Fruit fly (Drosophila melanogaster) whole organism, embryonic: ENCODE data around the gene CG6294.
A peak's percentile ranks its signal among the peaks of the same experiment; 100 is the strongest.

Experiments
- Atf-2 ChIP-seq: fragments of 200-800 bp; sonication (Bioruptor generic); optimal IDR thresholded peaks from 2 replicates; lab custom pipeline; 2016; ENCODE audit warnings: missing biosample characterization, missing genetic modification characterization
- BEAF-32 ChIP-seq: fragments of 200-800 bp; sonication (Bioruptor generic); optimal IDR thresholded peaks from 3 replicates; lab custom pipeline; 2017; ENCODE audit warnings: missing biosample characterization, missing genetic modification characterization, mild to moderate bottlenecking, moderate library complexity, missing genetic modification reagents
- Bgb ChIP-seq: fragments of 200-800 bp; sonication (Bioruptor generic); IDR thresholded peaks from 2 replicates; pipeline ENCODE4 v1.3.6; 2022; ENCODE audit warnings: missing biosample characterization, missing genetic modification characterization; ENCODE audit not compliant: partially characterized antibody
- Bteb2 ChIP-seq: fragments of 200-800 bp; sonication (Bioruptor generic); optimal IDR thresholded peaks from 2 replicates; lab custom pipeline; 2016; ENCODE audit warnings: missing biosample characterization, missing genetic modification characterization
- CG10366 ChIP-seq: fragments of 200-800 bp; sonication (Bioruptor generic); IDR thresholded peaks from 2 replicates; pipeline ENCODE4 v1.3.6; 2022; ENCODE audit warnings: missing biosample characterization, missing genetic modification characterization
- CG10462 ChIP-seq: fragments of 200-800 bp; sonication (Bioruptor generic); optimal IDR thresholded peaks from 2 replicates; lab custom pipeline; 2016; ENCODE audit warnings: missing biosample characterization, missing genetic modification characterization
- CG10654 ChIP-seq: fragments of 200-800 bp; sonication (Bioruptor generic); optimal IDR thresholded peaks from 2 replicates; lab custom pipeline; 2016; ENCODE audit warnings: missing biosample characterization, missing genetic modification characterization
- CG11456 ChIP-seq: fragments of 200-800 bp; sonication (Bioruptor generic); IDR thresholded peaks from 3 replicates; pipeline ENCODE4 v1.3.6; 2022; ENCODE audit warnings: missing biosample characterization, missing genetic modification characterization
- CG12391 ChIP-seq: fragments of 200-800 bp; sonication (Bioruptor generic); optimal IDR thresholded peaks from 3 replicates; lab custom pipeline; 2018; ENCODE audit warnings: missing biosample characterization, mild to moderate bottlenecking, missing genetic modification characterization, moderate library complexity
- CG16863 ChIP-seq: fragments of 200-800 bp; sonication (Bioruptor generic); optimal IDR thresholded peaks from 3 replicates; lab custom pipeline; 2016; ENCODE audit warnings: missing biosample characterization, missing genetic modification characterization
- CG17385 ChIP-seq: fragments of 200-800 bp; sonication (Bioruptor generic); optimal IDR thresholded peaks from 3 replicates; lab custom pipeline; 2018; ENCODE audit warnings: missing biosample characterization, mild to moderate bottlenecking, missing genetic modification characterization
- CG17612 ChIP-seq: fragments of 200-800 bp; sonication (Bioruptor generic); IDR thresholded peaks from 2 replicates; pipeline ENCODE4 v1.3.6; 2022; ENCODE audit warnings: missing biosample characterization, missing genetic modification characterization
- CG18599 ChIP-seq: fragments of 200-800 bp; sonication (Bioruptor generic); optimal IDR thresholded peaks from 3 replicates; lab custom pipeline; 2017; ENCODE audit warnings: missing biosample characterization, missing genetic modification characterization, mild to moderate bottlenecking, moderate library complexity, missing genetic modification reagents
- CG18764 ChIP-seq: fragments of 200-800 bp; sonication (Bioruptor generic); optimal IDR thresholded peaks from 3 replicates; lab custom pipeline; 2016; ENCODE audit warnings: missing biosample characterization, missing genetic modification characterization
- CG2875 ChIP-seq: fragments of 200-800 bp; sonication (Bioruptor generic); optimal IDR thresholded peaks from 2 replicates; lab custom pipeline; 2017; ENCODE audit warnings: missing biosample characterization, mild to moderate bottlenecking, missing genetic modification characterization, missing genetic modification reagents
- CG2889 ChIP-seq: fragments of 200-800 bp; sonication (Bioruptor generic); IDR thresholded peaks from 3 replicates; pipeline ENCODE4 v1.3.6; 2022; ENCODE audit warnings: missing biosample characterization, missing genetic modification characterization
- CG30431 ChIP-seq: fragments of 200-800 bp; sonication (Bioruptor generic); optimal IDR thresholded peaks from 2 replicates; lab custom pipeline; 2017; ENCODE audit warnings: missing biosample characterization, missing genetic modification characterization
- CG33213 ChIP-seq: fragments of 200-800 bp; sonication (Bioruptor generic); optimal IDR thresholded peaks from 3 replicates; lab custom pipeline; 2016; ENCODE audit warnings: missing biosample characterization, missing genetic modification characterization
- CG34224 ChIP-seq: fragments of 200-800 bp; sonication (Bioruptor generic); IDR thresholded peaks from 3 replicates; pipeline ENCODE4 v1.3.6; 2022; ENCODE audit warnings: missing biosample characterization, missing genetic modification characterization; ENCODE audit not compliant: partially characterized antibody
- CG4282 ChIP-seq: fragments of 200-800 bp; sonication (Bioruptor generic); optimal IDR thresholded peaks from 2 replicates; lab custom pipeline; 2016; ENCODE audit warnings: missing biosample characterization, missing genetic modification characterization
- CG4404 ChIP-seq: fragments of 200-800 bp; sonication (Bioruptor generic); IDR thresholded peaks from 2 replicates; pipeline ENCODE4 v1.3.6; 2022; ENCODE audit warnings: missing biosample characterization, missing genetic modification characterization
- CG4707 ChIP-seq: fragments of 200-800 bp; sonication (Bioruptor generic); optimal IDR thresholded peaks from 2 replicates; lab custom pipeline; 2018; ENCODE audit warnings: missing biosample characterization, mild to moderate bottlenecking, missing genetic modification characterization, moderate library complexity
- CG5180 ChIP-seq: fragments of 200-800 bp; sonication (Bioruptor generic); optimal IDR thresholded peaks from 3 replicates; lab custom pipeline; 2017; ENCODE audit warnings: missing biosample characterization, missing genetic modification characterization, mild to moderate bottlenecking, moderate library complexity, missing genetic modification reagents
- CG6254 ChIP-seq: fragments of 200-800 bp; sonication (Bioruptor generic); optimal IDR thresholded peaks from 3 replicates; lab custom pipeline; 2017; ENCODE audit warnings: mild to moderate bottlenecking, missing biosample characterization, missing genetic modification reagents, missing genetic modification characterization
- CG8478 ChIP-seq: fragments of >200 bp; optimal IDR thresholded peaks from 2 replicates; lab custom pipeline; 2018
- CrebB ChIP-seq: fragments of 200-800 bp; sonication (Bioruptor generic); optimal IDR thresholded peaks from 3 replicates; lab custom pipeline; 2018; ENCODE audit warnings: missing biosample characterization, mild to moderate bottlenecking, missing genetic modification characterization
- H2.0 ChIP-seq: fragments of 200-800 bp; sonication (Bioruptor generic); IDR thresholded peaks from 2 replicates; pipeline ENCODE4 v1.3.6; 2022; ENCODE audit warnings: missing biosample characterization, missing genetic modification characterization
- Hand ChIP-seq: fragments of 200-800 bp; sonication (Bioruptor generic); optimal IDR thresholded peaks from 2 replicates; lab custom pipeline; 2017; ENCODE audit warnings: mild to moderate bottlenecking, missing biosample characterization, missing genetic modification reagents, missing genetic modification characterization
- HmgZ ChIP-seq: fragments of 200-800 bp; sonication (Bioruptor generic); optimal IDR thresholded peaks from 2 replicates; lab custom pipeline; 2018; ENCODE audit warnings: missing biosample characterization, mild to moderate bottlenecking, missing genetic modification characterization
- Hr39 ChIP-seq: fragments of >200 bp; optimal IDR thresholded peaks from 2 replicates; lab custom pipeline; 2017
- Lpt ChIP-seq: fragments of >200 bp; optimal IDR thresholded peaks from 2 replicates; lab custom pipeline; 2018; ENCODE audit warnings: missing biosample characterization, missing genetic modification characterization
- NK7.1 ChIP-seq: fragments of 200-800 bp; sonication (Bioruptor generic); optimal IDR thresholded peaks from 3 replicates; lab custom pipeline; 2016; ENCODE audit warnings: missing biosample characterization, missing genetic modification characterization
- Side ChIP-seq: fragments of 200-800 bp; sonication (Bioruptor generic); optimal IDR thresholded peaks from 2 replicates; lab custom pipeline; 2016; ENCODE audit warnings: missing biosample characterization, missing genetic modification characterization
- Sin3A ChIP-seq: fragments of >200 bp; optimal IDR thresholded peaks from 2 replicates; lab custom pipeline; 2018
- Six4 ChIP-seq: fragments of 200-800 bp; sonication (Bioruptor generic); optimal IDR thresholded peaks from 2 replicates; lab custom pipeline; 2016; ENCODE audit warnings: missing biosample characterization, missing genetic modification characterization
- Sox102F ChIP-seq: fragments of 200-800 bp; sonication (Bioruptor generic); optimal IDR thresholded peaks from 2 replicates; lab custom pipeline; 2018; ENCODE audit warnings: missing biosample characterization, mild to moderate bottlenecking, missing genetic modification characterization, moderate library complexity
- Ssrp ChIP-seq: fragments of 200-800 bp; sonication (Bioruptor generic); optimal IDR thresholded peaks from 2 replicates; lab custom pipeline; 2018; ENCODE audit warnings: missing biosample characterization, mild to moderate bottlenecking, missing genetic modification characterization, moderate library complexity
- TFAM ChIP-seq: fragments of 200-800 bp; sonication (Bioruptor generic); optimal IDR thresholded peaks from 2 replicates; lab custom pipeline; 2017; ENCODE audit warnings: missing biosample characterization, missing genetic modification characterization, inconsistent platforms
- ap ChIP-seq: fragments of 200-800 bp; sonication (Bioruptor generic); IDR thresholded peaks from 2 replicates; pipeline ENCODE4 v1.3.6; 2022; ENCODE audit warnings: missing biosample characterization, missing genetic modification characterization
- bsh ChIP-seq, 2 experiments: fragments of 200-800 bp; sonication (Bioruptor generic); optimal IDR thresholded peaks; 2 replicates each; lab custom pipeline; 2017 to 2018; ENCODE audit warnings: mild to moderate bottlenecking in 2 of 2, missing biosample characterization in 2 of 2, missing genetic modification characterization in 2 of 2, moderate library complexity in 1 of 2
- fru ChIP-seq: fragments of >200 bp; optimal IDR thresholded peaks from 2 replicates; lab custom pipeline; 2017
- jumu ChIP-seq: fragments of 200-800 bp; sonication (Bioruptor generic); optimal IDR thresholded peaks from 3 replicates; lab custom pipeline; 2016; ENCODE audit warnings: missing biosample characterization, missing genetic modification characterization
- kah ChIP-seq: fragments of 200-800 bp; sonication (Bioruptor generic); optimal IDR thresholded peaks from 2 replicates; lab custom pipeline; 2018; ENCODE audit warnings: missing biosample characterization, mild to moderate bottlenecking, missing genetic modification characterization
- odd ChIP-seq: fragments of 200-800 bp; sonication (Bioruptor generic); optimal IDR thresholded peaks from 2 replicates; lab custom pipeline; 2017; ENCODE audit warnings: missing biosample characterization, mild to moderate bottlenecking, missing genetic modification characterization
- onecut ChIP-seq: fragments of 200-800 bp; sonication (Bioruptor generic); IDR thresholded peaks from 2 replicates; pipeline ENCODE4 v1.3.6; 2022; ENCODE audit warnings: missing biosample characterization, missing genetic modification characterization
- pita ChIP-seq: fragments of 200-800 bp; sonication (Bioruptor generic); optimal IDR thresholded peaks from 2 replicates; lab custom pipeline; 2017; ENCODE audit warnings: missing biosample characterization, mild to moderate bottlenecking, missing genetic modification characterization
- pum ChIP-seq: fragments of 200-800 bp; sonication (Bioruptor generic); optimal IDR thresholded peaks from 2 replicates; lab custom pipeline; 2016; ENCODE audit warnings: missing biosample characterization, missing genetic modification characterization
- pzg ChIP-seq: fragments of 200-800 bp; sonication (Bioruptor generic); optimal IDR thresholded peaks from 3 replicates; lab custom pipeline; 2018; ENCODE audit warnings: missing biosample characterization, mild to moderate bottlenecking, missing genetic modification characterization, moderate library complexity
- scrt ChIP-seq: fragments of 200-800 bp; sonication (Bioruptor generic); optimal IDR thresholded peaks from 2 replicates; lab custom pipeline; 2018; ENCODE audit warnings: missing biosample characterization, mild to moderate bottlenecking, missing genetic modification characterization, moderate library complexity
- toy ChIP-seq: fragments of 200-800 bp; sonication (Bioruptor generic); IDR thresholded peaks from 2 replicates; pipeline ENCODE4 v1.3.6; 2022; ENCODE audit warnings: missing biosample characterization, missing genetic modification characterization
- tup ChIP-seq: fragments of 200-800 bp; sonication (Bioruptor generic); optimal IDR thresholded peaks from 2 replicates; lab custom pipeline; 2016; ENCODE audit warnings: missing biosample characterization, mild to moderate bottlenecking, missing genetic modification characterization, moderate library complexity
- twi ChIP-seq: fragments of 200-800 bp; optimal IDR thresholded peaks from 2 replicates; lab custom pipeline; 2019; ENCODE audit warnings: missing biosample characterization, mild to moderate bottlenecking, missing genetic modification characterization, moderate library complexity
- wdn ChIP-seq: fragments of 200-800 bp; sonication (Bioruptor generic); IDR thresholded peaks from 2 replicates; pipeline ENCODE4 v1.3.6; 2022; ENCODE audit warnings: missing biosample characterization, missing genetic modification characterization

CG6294 gene

dm6 chrX:15462436-15462857, at the start of gene CG6294, which contains the start of the genes shtd and CG6299:
CG6294 (plus strand) TSS chrX:15462722.
shtd (minus strand) TSS chrX:15462441.
CG6299 (plus strand) TSS chrX:15462722.
- no peak for TF ChIP-seq CG4404 (GFP tag; lab: Robert Waterston, UW)
- no peak for TF ChIP-seq Sox102F
- no peak for TF ChIP-seq tup (GFP tag; lab: Kevin White, UChicago)
- TF ChIP-seq CG18764, result peak; percentile 95
- no peak for TF ChIP-seq CG2889 (GFP tag; lab: Robert Waterston, UW)
- peak; percentile 96 for TF ChIP-seq CG34224 (GFP tag; lab: Robert Waterston, UW)
- TF ChIP-seq kah, result no peak
- no peak for TF ChIP-seq onecut (GFP tag; lab: Robert Waterston, UW)
- TF ChIP-seq CG11456, result no peak
- no peak for TF ChIP-seq CG5180
- no peak for TF ChIP-seq bsh (GFP tag; optimal IDR thresholded peaks at IDR 0.05; lab: Kevin White, UChicago)
- TF ChIP-seq Side (GFP tag; lab: Kevin White, UChicago), result no peak
- peak; percentile 87 for TF ChIP-seq pzg (GFP tag; lab: Kevin White, UChicago)
- TF ChIP-seq CG4282 (GFP tag; lab: Kevin White, UChicago), result no peak
- TF ChIP-seq twi (tag; lab: Kevin White, UChicago), result peak; percentile 14
- no peak for TF ChIP-seq CG18599
- TF ChIP-seq CG12391 (tag; lab: Kevin White, UChicago), result peak; percentile 36
- TF ChIP-seq CG2875 (GFP tag; lab: Kevin White, UChicago), result no peak
- no peak for TF ChIP-seq CG10462 (GFP tag; lab: Kevin White, UChicago)
- no peak for TF ChIP-seq pum (GFP tag; lab: Kevin White, UChicago)
- TF ChIP-seq HmgZ (tag; lab: Kevin White, UChicago), result peak; percentile 53
- TF ChIP-seq CG10654 (GFP tag; lab: Kevin White, UChicago), result no peak
- peak; percentile 26 for TF ChIP-seq CrebB
- no peak for TF ChIP-seq CG4707 (GFP tag; lab: Kevin White, UChicago)
- no peak for TF ChIP-seq CG8478 (lab: Kevin White, UChicago)
- no peak for TF ChIP-seq ap (GFP tag; lab: Robert Waterston, UW)
- TF ChIP-seq pita (GFP tag; lab: Kevin White, UChicago), result no peak
- TF ChIP-seq NK7.1 (GFP tag; lab: Kevin White, UChicago), result no peak
- no peak for TF ChIP-seq toy
- TF ChIP-seq fru (lab: Kevin White, UChicago), result no peak
- TF ChIP-seq Bteb2 (GFP tag; lab: Kevin White, UChicago), result no peak
- no peak for TF ChIP-seq Hr39
- TF ChIP-seq Atf-2 (GFP tag; lab: Kevin White, UChicago), result no peak
- TF ChIP-seq odd (GFP tag; lab: Kevin White, UChicago), result no peak
- TF ChIP-seq BEAF-32 (GFP tag; lab: Kevin White, UChicago), result peak; percentile 81
- no peak for TF ChIP-seq CG6254 (GFP tag; lab: Kevin White, UChicago)
- TF ChIP-seq CG16863 (GFP tag; lab: Kevin White, UChicago), result no peak
- TF ChIP-seq Bgb (GFP tag; lab: Robert Waterston, UW), result peak; percentile 92
- no peak for TF ChIP-seq scrt (GFP tag; lab: Kevin White, UChicago)
- TF ChIP-seq Sin3A (lab: Kevin White, UChicago), result peak; percentile 84
- TF ChIP-seq Hand, result no peak
- no peak for TF ChIP-seq Ssrp (tag; lab: Kevin White, UChicago)
- TF ChIP-seq Six4 (GFP tag; lab: Kevin White, UChicago), result no peak
- TF ChIP-seq CG30431 (GFP tag; lab: Kevin White, UChicago), result no peak
- no peak for TF ChIP-seq Lpt (GFP tag; lab: Kevin White, UChicago)
- no peak for TF ChIP-seq H2.0 (GFP tag; lab: Robert Waterston, UW)
- TF ChIP-seq CG33213 (GFP tag; lab: Kevin White, UChicago), result peak; percentile 48
- no peak for TF ChIP-seq CG17612 (GFP tag; lab: Robert Waterston, UW)
- no peak for TF ChIP-seq jumu
- no peak for TF ChIP-seq wdn (GFP tag; lab: Robert Waterston, UW)
- no peak for TF ChIP-seq TFAM
- TF ChIP-seq CG17385 (GFP tag; lab: Kevin White, UChicago), result no peak
- no peak for TF ChIP-seq CG10366
